Fruit fly (Drosophila melanogaster): ENCODE measurements around the gene CG16736.

The CG16736 gene

dm6 chr3R:9249025-9249735 is 8.3 kb downstream of the CG16736 start (continued):
- TF ChIP-seq dac (GFP tag; optimal IDR thresholded peaks at IDR 0.05) (no peak), topi (GFP tag; optimal IDR thresholded peaks at IDR 0.05) (peak; percentile 49), Hr4 (GFP tag; optimal IDR thresholded peaks at IDR 0.05) (no peak), Eip75B (GFP tag; optimal IDR thresholded peaks at IDR 0.05) (peak; percentile 20), net (GFP tag; optimal IDR thresholded peaks at IDR 0.05) (peak; percentile 15), CG11762 (GFP tag; optimal IDR thresholded peaks at IDR 0.05; ENCODE audit: insufficient read depth) (no peak), CG10669 (GFP tag; optimal IDR thresholded peaks at IDR 0.05) (no peak), Ets96B (tag; optimal IDR thresholded peaks at IDR 0.05) (peak; percentile 5), Eip78C (GFP tag) (peak; percentile 77), salr (GFP tag; optimal IDR thresholded peaks at IDR 0.05) (no peak), ss (GFP tag; optimal IDR thresholded peaks at IDR 0.05) (peak in 1 of 2 experiments; percentile 34), vri (GFP tag; optimal IDR thresholded peaks at IDR 0.05) (no peak), dsx (GFP tag; optimal IDR thresholded peaks at IDR 0.05; ENCODE audit: poor library complexity, severe bottlenecking) (peak; percentile 13), CG10631 (GFP tag; optimal IDR thresholded peaks at IDR 0.05) (no peak), pdm3 (GFP tag; optimal IDR thresholded peaks at IDR 0.05) (peak; percentile 41), acj6 (GFP tag; optimal IDR thresholded peaks at IDR 0.05) (peak; percentile 33), Hr38 (GFP tag; optimal IDR thresholded peaks at IDR 0.05) (no peak), Smox (GFP tag; optimal IDR thresholded peaks at IDR 0.05) (peak; percentile 55), CG16779 (tag; optimal IDR thresholded peaks at IDR 0.05) (no peak), fd85E (GFP tag; optimal IDR thresholded peaks at IDR 0.05) (no peak), Sox102F (GFP tag; optimal IDR thresholded peaks at IDR 0.05) (peak; percentile 56), Gug (GFP tag; IDR thresholded peaks at IDR 0.05) (no peak), esn (GFP tag; optimal IDR thresholded peaks at IDR 0.05) (peak; percentile 62), CG6808 (GFP tag; optimal IDR thresholded peaks at IDR 0.05) (peak; percentile 46), CG8319 (GFP tag; optimal IDR thresholded peaks at IDR 0.05) (no peak), CG11294 (GFP tag; IDR thresholded peaks at IDR 0.05) (no peak), CG6792 (GFP tag; optimal IDR thresholded peaks at IDR 0.05) (no peak), achi (GFP tag; optimal IDR thresholded peaks at IDR 0.05) (peak; percentile 7), eg (GFP tag; IDR thresholded peaks at IDR 0.05) (no peak), OdsH (GFP tag; optimal IDR thresholded peaks at IDR 0.05) (peak; percentile 27), spab (GFP tag; optimal IDR thresholded peaks at IDR 0.05) (peak; percentile 21), CG32006 (GFP tag; optimal IDR thresholded peaks at IDR 0.05) (peak; percentile 63), CG3919 (GFP tag; optimal IDR thresholded peaks at IDR 0.05) (peak; percentile 37)

dm6 chr3R:9246879-9247621 is 10.5 kb downstream of the CG16736 start:
- peak; percentile 81 for TF ChIP-seq CG8632 (GFP tag; optimal IDR thresholded peaks at IDR 0.05)
- peak; percentile 46 for TF ChIP-seq CG11902 (GFP tag; optimal IDR thresholded peaks at IDR 0.05)
- TF ChIP-seq topi (GFP tag; optimal IDR thresholded peaks at IDR 0.05): peak; percentile 94
- TF ChIP-seq dac (GFP tag; optimal IDR thresholded peaks at IDR 0.05): peak; percentile 39
- TF ChIP-seq CG6276 (GFP tag; optimal IDR thresholded peaks at IDR 0.05): peak; percentile 79
- peak; percentile 81 for TF ChIP-seq acj6 (GFP tag; optimal IDR thresholded peaks at IDR 0.05)
- peak; percentile 68 for TF ChIP-seq Eip93F (GFP tag; optimal IDR thresholded peaks at IDR 0.05)
- peak; percentile 37 for TF ChIP-seq fkh (GFP tag; optimal IDR thresholded peaks at IDR 0.05)
- TF ChIP-seq CG6808 (GFP tag; optimal IDR thresholded peaks at IDR 0.05): peak; percentile 76
- peak; percentile 73 for TF ChIP-seq dsx (GFP tag; optimal IDR thresholded peaks at IDR 0.05; ENCODE audit: poor library complexity, severe bottlenecking)
- TF ChIP-seq CG11762 (GFP tag; optimal IDR thresholded peaks at IDR 0.05; ENCODE audit: insufficient read depth): peak; percentile 79
- TF ChIP-seq net (GFP tag; optimal IDR thresholded peaks at IDR 0.05): peak; percentile 61
- peak; percentile 91 for TF ChIP-seq Smox (GFP tag; optimal IDR thresholded peaks at IDR 0.05)
- peak; percentile 66 for TF ChIP-seq CG3032 (tag; optimal IDR thresholded peaks at IDR 0.05)
- TF ChIP-seq CG8119 (GFP tag; IDR thresholded peaks at IDR 0.05): peak; percentile 84
- peak; percentile 93 for TF ChIP-seq Sox102F (GFP tag; optimal IDR thresholded peaks at IDR 0.05)
- peak; percentile 60 for TF ChIP-seq CG16779 (tag; optimal IDR thresholded peaks at IDR 0.05)
- no peak for TF ChIP-seq Hr38 (GFP tag; optimal IDR thresholded peaks at IDR 0.05)
- TF ChIP-seq CG6854 (GFP tag; optimal IDR thresholded peaks at IDR 0.05): peak; percentile 90
- peak; percentile 82 for TF ChIP-seq CG10631 (GFP tag; optimal IDR thresholded peaks at IDR 0.05)
- peak; percentile 83 for TF ChIP-seq CG34406 (GFP tag; optimal IDR thresholded peaks at IDR 0.05)
- TF ChIP-seq CG11294 (GFP tag; IDR thresholded peaks at IDR 0.05): no peak
- TF ChIP-seq CG32006 (GFP tag; optimal IDR thresholded peaks at IDR 0.05): peak; percentile 82
- peak; percentile 81 for TF ChIP-seq Ets21C (GFP tag; optimal IDR thresholded peaks at IDR 0.05)
- TF ChIP-seq Sox15 (GFP tag; optimal IDR thresholded peaks at IDR 0.05): peak; percentile 46
- peak; percentile 86 for TF ChIP-seq CG31627 (GFP tag; optimal IDR thresholded peaks at IDR 0.05)
- TF ChIP-seq CG1621 (tag; optimal IDR thresholded peaks at IDR 0.05): peak; percentile 54
- TF ChIP-seq Gug (GFP tag; IDR thresholded peaks at IDR 0.05): peak; percentile 51
